Fruit fly (Drosophila melanogaster) whole organism, embryonic: ENCODE measurements around the gene CG7557.
A peak's percentile ranks its signal among the peaks of the same experiment; 100 is the strongest.

Experiments
- Blimp-1 ChIP-seq: fragments of 200-800 bp; sonication (Bioruptor generic); optimal IDR thresholded peaks from 3 replicates; lab custom pipeline; 2018; ENCODE audit warnings: missing biosample characterization, missing genetic modification characterization, mild to moderate bottlenecking, moderate library complexity, missing genetic modification reagents
- CG10267 ChIP-seq: fragments of 200-800 bp; sonication (Bioruptor generic); optimal IDR thresholded peaks from 2 replicates; lab custom pipeline; 2018; ENCODE audit warnings: missing biosample characterization, mild to moderate bottlenecking, missing genetic modification characterization, moderate library complexity
- CG11560 ChIP-seq: fragments of 200-800 bp; sonication (Bioruptor generic); IDR thresholded peaks from 3 replicates; pipeline ENCODE4 v1.3.6; 2022; ENCODE audit warnings: missing biosample characterization, missing genetic modification characterization
- CG12391 ChIP-seq: fragments of 200-800 bp; sonication (Bioruptor generic); optimal IDR thresholded peaks from 3 replicates; lab custom pipeline; 2018; ENCODE audit warnings: missing biosample characterization, mild to moderate bottlenecking, missing genetic modification characterization, moderate library complexity
- CG12744 ChIP-seq: fragments of 200-800 bp; sonication (Bioruptor generic); optimal IDR thresholded peaks from 2 replicates; lab custom pipeline; 2016; ENCODE audit warnings: missing biosample characterization, missing genetic modification characterization
- CG1529 ChIP-seq: fragments of 200-800 bp; sonication (Bioruptor generic); optimal IDR thresholded peaks from 3 replicates; lab custom pipeline; 2018; ENCODE audit warnings: missing biosample characterization, missing genetic modification characterization
- CG2202 ChIP-seq: fragments of 200-800 bp; sonication (Bioruptor generic); optimal IDR thresholded peaks from 2 replicates; lab custom pipeline; 2018; ENCODE audit warnings: missing biosample characterization, mild to moderate bottlenecking, missing genetic modification characterization
- CG31365 ChIP-seq: fragments of 200-800 bp; sonication (Bioruptor generic); optimal IDR thresholded peaks from 2 replicates; lab custom pipeline; 2018; ENCODE audit warnings: missing biosample characterization, mild to moderate bottlenecking, missing genetic modification characterization
- CG3726 ChIP-seq: fragments of 200-800 bp; sonication (Bioruptor generic); IDR thresholded peaks from 3 replicates; pipeline ENCODE4, ENCODE4 v1.3.6; 2022; ENCODE audit warnings: missing biosample characterization, missing genetic modification characterization
- CG4282 ChIP-seq: fragments of 200-800 bp; sonication (Bioruptor generic); optimal IDR thresholded peaks from 2 replicates; lab custom pipeline; 2016; ENCODE audit warnings: missing biosample characterization, missing genetic modification characterization
- CG4617 ChIP-seq: fragments of 200-800 bp; sonication (Bioruptor generic); optimal IDR thresholded peaks from 3 replicates; lab custom pipeline; 2016; ENCODE audit warnings: missing biosample characterization, missing genetic modification characterization, borderline replicate concordance
- CG4730 ChIP-seq: fragments of 200-800 bp; sonication (Bioruptor generic); IDR thresholded peaks from 2 replicates; pipeline ENCODE4 v1.3.6; 2022; ENCODE audit warnings: missing biosample characterization, missing genetic modification characterization
- CG7271 ChIP-seq: fragments of 200-800 bp; sonication (Bioruptor generic); optimal IDR thresholded peaks from 2 replicates; lab custom pipeline; 2018; ENCODE audit warnings: missing biosample characterization, mild to moderate bottlenecking, missing genetic modification characterization, moderate library complexity
- CG7556 ChIP-seq: fragments of 200-800 bp; sonication (Bioruptor generic); optimal IDR thresholded peaks from 2 replicates; lab custom pipeline; 2017; ENCODE audit warnings: missing biosample characterization, mild to moderate bottlenecking, missing genetic modification characterization
- CG8388 ChIP-seq: fragments of 200-800 bp; sonication (Bioruptor generic); optimal IDR thresholded peaks from 2 replicates; lab custom pipeline; 2019; ENCODE audit warnings: missing biosample characterization, mild to moderate bottlenecking, missing genetic modification characterization, moderate library complexity
- CG8478 ChIP-seq: fragments of >200 bp; optimal IDR thresholded peaks from 2 replicates; lab custom pipeline; 2018
- Chrac-16 ChIP-seq: fragments of 200-800 bp; sonication (Bioruptor generic); optimal IDR thresholded peaks from 3 replicates; lab custom pipeline; 2016; ENCODE audit warnings: missing biosample characterization, missing genetic modification characterization
- D ChIP-seq, 2 experiments: fragments of 200-800 bp in 1 of 2; fragments of >200 bp in 1 of 2; sonication (Bioruptor generic) in 1 of 2; optimal IDR thresholded peaks; 2 replicates in 1 of 2; 3 replicates in 1 of 2; lab custom pipeline; 2017; ENCODE audit warnings: mild to moderate bottlenecking in 1 of 2, missing biosample characterization in 1 of 2, missing genetic modification characterization in 1 of 2, missing genetic modification reagents in 1 of 2
- Dbx ChIP-seq: fragments of 200-800 bp; sonication (Bioruptor generic); IDR thresholded peaks from 3 replicates; pipeline ENCODE4 v1.3.6; 2022; ENCODE audit warnings: missing biosample characterization, missing genetic modification characterization
- Dek ChIP-seq: fragments of 200-800 bp; sonication (Bioruptor generic); optimal IDR thresholded peaks from 3 replicates; lab custom pipeline; 2019; ENCODE audit warnings: missing biosample characterization, mild to moderate bottlenecking, missing genetic modification characterization, moderate library complexity
- Doc2 ChIP-seq: fragments of 200-800 bp; sonication (Bioruptor generic); IDR thresholded peaks from 2 replicates; pipeline ENCODE4 v1.3.6; 2022; ENCODE audit warnings: missing biosample characterization, missing genetic modification characterization
- Hr78 ChIP-seq, 2 experiments: fragments of 200-800 bp in 1 of 2; fragments of >200 bp in 1 of 2; sonication (Bioruptor generic) in 1 of 2; optimal IDR thresholded peaks; 2 replicates each; lab custom pipeline; 2017 to 2019; ENCODE audit warnings: missing biosample characterization in 2 of 2, missing genetic modification characterization in 2 of 2, mild to moderate bottlenecking in 1 of 2, moderate library complexity in 1 of 2
- Optix ChIP-seq: fragments of 200-800 bp; sonication (Bioruptor generic); IDR thresholded peaks from 3 replicates; pipeline ENCODE4 v1.3.6; 2022; ENCODE audit warnings: missing biosample characterization, missing genetic modification characterization
- Sox100B ChIP-seq: fragments of 200-800 bp; sonication (Bioruptor generic); optimal IDR thresholded peaks from 3 replicates; lab custom pipeline; 2018; ENCODE audit warnings: missing biosample characterization, mild to moderate bottlenecking, missing genetic modification characterization
- Tbp ChIP-seq: fragments of >200 bp; optimal IDR thresholded peaks from 2 replicates; lab custom pipeline; 2018; ENCODE audit warnings: missing biosample characterization, missing genetic modification characterization
- Usf ChIP-seq: fragments of 200-800 bp; sonication (Bioruptor generic); optimal IDR thresholded peaks from 2 replicates; lab custom pipeline; 2017; ENCODE audit warnings: missing genotype, missing biosample characterization, missing genetic modification characterization
- amos ChIP-seq: fragments of 200-800 bp; sonication (Bioruptor generic); IDR thresholded peaks from 2 replicates; pipeline ENCODE4 v1.3.6; 2022; ENCODE audit warnings: missing biosample characterization, missing genetic modification characterization; ENCODE audit not compliant: partially characterized antibody
- btn ChIP-seq: fragments of 200-800 bp; sonication (Bioruptor generic); optimal IDR thresholded peaks from 2 replicates; lab custom pipeline; 2016; ENCODE audit warnings: missing biosample characterization, missing genetic modification characterization
- cato ChIP-seq: fragments of 200-800 bp; sonication (Bioruptor generic); optimal IDR thresholded peaks from 2 replicates; lab custom pipeline; 2016; ENCODE audit warnings: missing biosample characterization, missing genetic modification characterization, borderline replicate concordance
- crc ChIP-seq: fragments of 200-800 bp; sonication (Bioruptor generic); optimal IDR thresholded peaks from 2 replicates; lab custom pipeline; 2016; ENCODE audit warnings: missing biosample characterization, missing genetic modification characterization
- crol ChIP-seq: fragments of 200-800 bp; sonication (Bioruptor generic); IDR thresholded peaks from 2 replicates; pipeline ENCODE4 v1.3.6; 2022; ENCODE audit warnings: missing biosample characterization, missing genetic modification characterization
- dysf ChIP-seq: fragments of 200-800 bp; sonication (Bioruptor generic); IDR thresholded peaks from 3 replicates; pipeline ENCODE4 v1.3.6; 2022; ENCODE audit warnings: missing biosample characterization, missing genetic modification characterization
- ewg ChIP-seq: fragments of 200-800 bp; sonication (Bioruptor generic); optimal IDR thresholded peaks from 3 replicates; lab custom pipeline; 2017; ENCODE audit warnings: mild to moderate bottlenecking, missing biosample characterization, missing genetic modification reagents, missing genetic modification characterization
- gcm2 ChIP-seq: fragments of 200-800 bp; sonication (Bioruptor generic); optimal IDR thresholded peaks from 2 replicates; lab custom pipeline; 2016; ENCODE audit warnings: missing biosample characterization, missing genetic modification characterization
- gro ChIP-seq: fragments of 200-800 bp; sonication (Bioruptor generic); optimal IDR thresholded peaks from 2 replicates; lab custom pipeline; 2016; ENCODE audit warnings: missing biosample characterization, missing genetic modification characterization
- her ChIP-seq: fragments of 200-800 bp; sonication (Bioruptor generic); optimal IDR thresholded peaks from 2 replicates; lab custom pipeline; 2016; ENCODE audit warnings: missing biosample characterization, missing genetic modification characterization
- lmd ChIP-seq: fragments of 200-800 bp; sonication (Bioruptor generic); IDR thresholded peaks from 2 replicates; pipeline ENCODE4 v1.3.6; 2022; ENCODE audit warnings: missing biosample characterization, missing genetic modification characterization
- lola ChIP-seq, 3 experiments: fragments of >200 bp in 2 of 3; fragments of 200-800 bp in 1 of 3; sonication (Bioruptor generic) in 1 of 3; optimal IDR thresholded peaks; 2 replicates each; lab custom pipeline; 2017 to 2019; ENCODE audit warnings: missing biosample characterization in 3 of 3, missing genetic modification characterization in 3 of 3, mild to moderate bottlenecking in 1 of 3, moderate library complexity in 1 of 3
- nau ChIP-seq: fragments of 200-800 bp; sonication (Bioruptor generic); optimal IDR thresholded peaks from 3 replicates; lab custom pipeline; 2017; ENCODE audit warnings: missing biosample characterization, mild to moderate bottlenecking, missing genetic modification characterization, missing genetic modification reagents
- nmo ChIP-seq: fragments of 200-800 bp; sonication (Bioruptor generic); optimal IDR thresholded peaks from 2 replicates; lab custom pipeline; 2018; ENCODE audit warnings: missing biosample characterization, mild to moderate bottlenecking, missing genetic modification characterization, moderate library complexity
- oc ChIP-seq: fragments of 200-800 bp; sonication (Bioruptor generic); optimal IDR thresholded peaks from 2 replicates; lab custom pipeline; 2018; ENCODE audit warnings: missing biosample characterization, mild to moderate bottlenecking, missing genetic modification characterization, moderate library complexity
- psq ChIP-seq: fragments of 200-800 bp; sonication (Bioruptor generic); optimal IDR thresholded peaks from 2 replicates; lab custom pipeline; 2017; ENCODE audit warnings: missing biosample characterization, missing genetic modification characterization
- schlank ChIP-seq: fragments of 200-800 bp; sonication (Bioruptor generic); optimal IDR thresholded peaks from 2 replicates; lab custom pipeline; 2018; ENCODE audit warnings: missing biosample characterization, mild to moderate bottlenecking, missing genetic modification characterization
- scrt ChIP-seq: fragments of 200-800 bp; sonication (Bioruptor generic); optimal IDR thresholded peaks from 2 replicates; lab custom pipeline; 2018; ENCODE audit warnings: missing biosample characterization, mild to moderate bottlenecking, missing genetic modification characterization, moderate library complexity
- sr ChIP-seq: fragments of 200-800 bp; sonication (Bioruptor generic); IDR thresholded peaks from 3 replicates; pipeline ENCODE4 v1.3.6; 2022; ENCODE audit warnings: missing biosample characterization, missing genetic modification characterization
- tio ChIP-seq: fragments of 200-800 bp; sonication (Bioruptor generic); optimal IDR thresholded peaks from 2 replicates; lab custom pipeline; 2017; ENCODE audit warnings: missing biosample characterization, missing genetic modification characterization, inconsistent platforms
- toy ChIP-seq: fragments of 200-800 bp; sonication (Bioruptor generic); IDR thresholded peaks from 2 replicates; pipeline ENCODE4 v1.3.6; 2022; ENCODE audit warnings: missing biosample characterization, missing genetic modification characterization
- usp ChIP-seq: fragments of >200 bp; optimal IDR thresholded peaks from 2 replicates; lab custom pipeline; 2017; ENCODE audit warnings: missing biosample characterization, missing genetic modification characterization
- yki ChIP-seq: fragments of >200 bp; optimal IDR thresholded peaks from 3 replicates; lab custom pipeline; 2018
- zf30C ChIP-seq: fragments of 200-800 bp; sonication (Bioruptor generic); optimal IDR thresholded peaks from 3 replicates; lab custom pipeline; 2018; ENCODE audit warnings: missing biosample characterization, mild to moderate bottlenecking, missing genetic modification characterization

Gene CG7557

DNA sequence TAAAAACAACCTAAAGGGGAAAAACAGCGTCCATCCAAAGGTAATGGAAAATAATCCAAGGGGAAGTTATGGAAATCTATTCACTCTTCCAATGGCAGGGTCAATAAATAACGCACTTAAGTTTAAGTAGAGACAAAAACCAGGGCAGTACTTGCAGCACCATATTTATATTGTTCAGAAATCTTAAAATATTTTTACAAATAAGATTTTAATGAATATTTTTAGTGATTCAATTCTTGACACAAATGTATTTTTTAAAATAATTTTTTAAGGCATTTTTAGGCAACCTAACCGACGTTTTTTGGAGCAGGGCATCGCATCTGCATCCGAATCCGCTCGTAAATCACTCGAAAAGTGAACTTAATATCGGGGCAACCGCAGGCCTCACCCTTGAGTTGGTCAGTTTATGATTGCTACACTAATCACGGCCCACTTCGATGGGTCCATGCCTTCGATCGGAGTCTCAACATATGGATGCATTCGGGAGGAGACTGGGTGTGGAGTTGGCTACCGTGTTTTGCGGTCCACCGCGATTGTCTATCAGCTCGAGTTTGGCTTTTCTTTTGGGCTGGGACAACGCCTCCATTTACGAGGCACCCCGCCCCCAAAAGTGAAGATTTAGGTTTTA, 37.6 kb upstream of the CG7557 start:
- no peak for TF ChIP-seq Chrac-16 (GFP tag; lab: Kevin White, UChicago)
- no peak for TF ChIP-seq CG4730
- no peak for TF ChIP-seq CG31365 (tag; lab: Kevin White, UChicago)
- TF ChIP-seq Usf: no peak
- no peak for TF ChIP-seq psq (GFP tag; lab: Kevin White, UChicago)
- TF ChIP-seq oc: peak; percentile 77
- TF ChIP-seq Doc2 (GFP tag; lab: Robert Waterston, UW): no peak
- TF ChIP-seq btn (GFP tag; lab: Kevin White, UChicago): no peak
- peak; percentile 31 for TF ChIP-seq CG12391 (tag; lab: Kevin White, UChicago)
- peak; percentile 28 for TF ChIP-seq CG7556 (GFP tag; lab: Kevin White, UChicago)
- no peak; the same call in 1 of the 2 replicates for TF ChIP-seq lmd (GFP tag; lab: Robert Waterston, UW)
- TF ChIP-seq crol (GFP tag; lab: Robert Waterston, UW): no peak
- no peak for TF ChIP-seq yki (lab: Kevin White, UChicago)
- TF ChIP-seq Optix (GFP tag; lab: Robert Waterston, UW): no peak
- peak; percentile 18 for TF ChIP-seq ewg
- no peak for TF ChIP-seq cato (GFP tag; lab: Kevin White, UChicago)
- peak; percentile 19 for TF ChIP-seq tio (GFP tag; lab: Kevin White, UChicago)
- TF ChIP-seq scrt (GFP tag; lab: Kevin White, UChicago): no peak
- TF ChIP-seq D (optimal IDR thresholded peaks at IDR 0.05; lab: Kevin White, UChicago): no peak
- peak; percentile 30 for TF ChIP-seq D (GFP tag; optimal IDR thresholded peaks at IDR 0.05; lab: Kevin White, UChicago)
- no peak for TF ChIP-seq nau (GFP tag; lab: Kevin White, UChicago)
- TF ChIP-seq lola (GFP tag; optimal IDR thresholded peaks at IDR 0.05; lab: Kevin White, UChicago): peak in 1 of 3 experiments; percentile 47
- 0 out of 3 replicates have a peak, but pooled peaks have one; percentile 3 for TF ChIP-seq sr
- no peak for TF ChIP-seq schlank (tag; lab: Kevin White, UChicago)
- TF ChIP-seq CG1529 (GFP tag; lab: Kevin White, UChicago): no peak
- TF ChIP-seq Blimp-1 (GFP tag; lab: Kevin White, UChicago): no peak
- no peak for TF ChIP-seq usp (GFP tag; lab: Kevin White, UChicago)
- peak; percentile 1 for TF ChIP-seq nmo
- no peak for TF ChIP-seq Dbx (GFP tag; lab: Robert Waterston, UW)
- no peak for TF ChIP-seq CG12744 (GFP tag; lab: Kevin White, UChicago)
- TF ChIP-seq CG2202 (tag; lab: Kevin White, UChicago): peak; percentile 8
- TF ChIP-seq CG7271 (tag; lab: Kevin White, UChicago): no peak
- no peak for TF ChIP-seq gcm2 (GFP tag; lab: Kevin White, UChicago)
- peak; percentile 6 for TF ChIP-seq Dek (tag; lab: Kevin White, UChicago)
- TF ChIP-seq gro (GFP tag; lab: Kevin White, UChicago): no peak
- TF ChIP-seq Hr78 (GFP tag; optimal IDR thresholded peaks at IDR 0.05; lab: Kevin White, UChicago): peak in 1 of 2 experiments; percentile 7
- no peak for TF ChIP-seq CG11560 (tag; lab: Robert Waterston, UW)
- no peak for TF ChIP-seq CG4282
- TF ChIP-seq her: no peak
- TF ChIP-seq CG10267: peak; percentile 1
- peak; percentile 28 for TF ChIP-seq Sox100B (GFP tag; lab: Kevin White, UChicago)
- no peak for TF ChIP-seq CG4617 (GFP tag; lab: Kevin White, UChicago)
- TF ChIP-seq toy (GFP tag; lab: Robert Waterston, UW): no peak
- no peak for TF ChIP-seq zf30C (GFP tag; lab: Kevin White, UChicago)
- TF ChIP-seq dysf (GFP tag; lab: Robert Waterston, UW): peak; percentile 45; the same call in 2 of the 3 replicates
- no peak for TF ChIP-seq Tbp (GFP tag; lab: Kevin White, UChicago)
- TF ChIP-seq crc (GFP tag; lab: Kevin White, UChicago): no peak
- TF ChIP-seq CG8478 (lab: Kevin White, UChicago): no peak
- TF ChIP-seq amos (GFP tag; lab: Robert Waterston, UW): no peak
- no peak for TF ChIP-seq CG3726 (GFP tag; lab: Robert Waterston, UW)
- TF ChIP-seq CG8388: peak; percentile 15
